Fruit fly (Drosophila melanogaster): Measurements from ENCODE around the gene htt.

DNA sequence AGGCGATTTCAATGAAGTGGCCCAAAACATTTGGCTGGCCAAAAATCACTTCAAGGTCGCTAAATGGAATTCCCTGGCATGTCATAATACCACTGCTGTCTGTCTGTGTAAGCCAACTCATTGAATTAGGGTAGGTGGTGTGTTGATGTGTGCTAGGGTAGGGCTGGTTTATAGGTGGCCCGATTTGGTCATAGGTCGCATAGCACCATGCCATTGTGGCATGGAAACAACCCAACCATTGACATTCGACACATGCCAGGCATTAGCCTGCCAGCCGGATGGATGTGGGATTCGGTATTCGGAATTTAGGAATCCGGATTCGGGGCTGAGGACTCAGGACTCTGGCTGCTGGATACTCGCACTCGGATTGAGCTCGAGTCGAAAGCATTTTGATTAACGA is 33.1 kb upstream of the htt start:
- TF ChIP-seq Crg-1 (GFP tag; optimal IDR thresholded peaks at IDR 0.05) (no peak), toe (GFP tag; optimal IDR thresholded peaks at IDR 0.05) (no peak), Hr96 (GFP tag; optimal IDR thresholded peaks at IDR 0.05) (no peak), cnc (optimal IDR thresholded peaks at IDR 0.05) (no peak), pad (GFP tag; optimal IDR thresholded peaks at IDR 0.05) (no peak), Clk (GFP tag; optimal IDR thresholded peaks at IDR 0.05) (no peak), CG7045 (GFP tag; optimal IDR thresholded peaks at IDR 0.05) (no peak), CG11617 (GFP tag; optimal IDR thresholded peaks at IDR 0.05) (no peak), CG33017 (tag; optimal IDR thresholded peaks at IDR 0.05) (no peak), CG14711 (tag; optimal IDR thresholded peaks at IDR 0.05) (no peak), CG1620 (GFP tag; optimal IDR thresholded peaks at IDR 0.05) (no peak), ovo (GFP tag; optimal IDR thresholded peaks at IDR 0.05) (no peak), CG12768 (GFP tag; optimal IDR thresholded peaks at IDR 0.05) (no peak), kay (GFP tag; ENCODE audit: borderline replicate concordance) (no peak)
